Worm (Caenorhabditis elegans) whole organism, L2 larva: Measurements from ENCODE around the gene pqn-71.

ENCODE experiments used
- aly-2 ChIP-seq: fragments of 150-350 bp; optimal IDR thresholded peaks from 2 replicates; lab custom pipeline; 2014; ENCODE audit warnings: missing biosample characterization, missing genetic modification characterization
- ama-1 ChIP-seq: fragments of 150-350 bp; optimal IDR thresholded peaks from 2 replicates; lab custom pipeline; 2018; ENCODE audit warnings: inconsistent platforms
- egl-27 ChIP-seq: sonication (generic microtip); optimal IDR thresholded peaks from 3 replicates; lab custom pipeline; 2017; ENCODE audit warnings: missing biosample characterization, missing genetic modification reagents, missing genetic modification characterization
- elt-1 ChIP-seq: fragments of 150-350 bp; optimal IDR thresholded peaks from 2 replicates; lab custom pipeline; 2014; ENCODE audit warnings: missing biosample characterization, missing genetic modification characterization
- lin-11 ChIP-seq: fragments of 150-350 bp; sonication (generic microtip); optimal IDR thresholded peaks from 2 replicates; lab custom pipeline; 2014; ENCODE audit warnings: missing biosample characterization, missing genetic modification characterization, inconsistent platforms, mixed read lengths
- lin-13 ChIP-seq: fragments of 150-350 bp; optimal IDR thresholded peaks from 2 replicates; lab custom pipeline; 2014; ENCODE audit warnings: missing biosample characterization, missing genetic modification reagents, missing genetic modification characterization
- lin-39 ChIP-seq: fragments of 150-350 bp; optimal IDR thresholded peaks from 2 replicates; lab custom pipeline; 2014; ENCODE audit warnings: missing biosample characterization, missing genetic modification reagents, missing genetic modification characterization
- mdl-1 ChIP-seq, 2 experiments: fragments of 150-350 bp in 1 of 2; sonication (generic microtip) in 1 of 2; optimal IDR thresholded peaks; 2 replicates each; lab custom pipeline; 2017; ENCODE audit warnings: missing biosample characterization in 2 of 2, missing genetic modification characterization in 2 of 2
- nhr-11 ChIP-seq: fragments of 150-350 bp; optimal IDR thresholded peaks from 2 replicates; lab custom pipeline; 2014; ENCODE audit warnings: missing biosample characterization, missing genetic modification characterization
- nhr-77 ChIP-seq: fragments of 150-350 bp; optimal IDR thresholded peaks from 2 replicates; lab custom pipeline; 2014; ENCODE audit warnings: missing biosample characterization, missing genetic modification characterization
- skn-1 ChIP-seq: sonication (generic microtip); optimal IDR thresholded peaks from 2 replicates; lab custom pipeline; 2017; ENCODE audit warnings: missing biosample characterization, missing genetic modification characterization
- unc-39 ChIP-seq: fragments of 150-350 bp; optimal IDR thresholded peaks from 2 replicates; lab custom pipeline; 2014; ENCODE audit warnings: missing biosample characterization, missing genetic modification characterization
- zag-1 ChIP-seq: fragments of 150-350 bp; optimal IDR thresholded peaks from 2 replicates; lab custom pipeline; 2014; ENCODE audit warnings: missing biosample characterization, missing genetic modification characterization
- ztf-4 ChIP-seq: fragments of 150-350 bp; optimal IDR thresholded peaks from 2 replicates; lab custom pipeline; 2014; ENCODE audit warnings: missing biosample characterization, missing genetic modification characterization

DNA sequence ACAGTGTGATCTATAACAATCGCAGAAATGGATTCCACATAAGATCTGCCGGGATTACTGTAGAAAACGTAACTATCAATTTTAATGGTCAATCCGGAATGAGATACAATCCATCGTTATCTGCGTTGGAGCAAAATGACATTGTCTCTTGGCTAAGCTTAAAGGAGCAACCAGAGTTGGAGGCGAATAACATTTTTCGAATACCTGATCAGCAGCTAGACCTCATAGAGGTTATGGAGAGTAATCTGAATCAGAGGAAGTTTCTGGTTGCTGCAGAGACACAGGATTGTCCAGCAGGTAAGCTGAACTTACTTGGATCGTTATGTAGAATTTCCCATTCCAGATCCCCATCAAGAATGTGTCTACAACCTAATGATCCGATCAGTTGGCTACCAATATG lies 38.1 kb downstream of the pqn-71 start:
- TF ChIP-seq elt-1 (no peak), ztf-4 (no peak), nhr-77 (tag; lab: Kevin White, UChicago) (no peak), lin-39 (tag; lab: Kevin White, UChicago) (no peak), aly-2 (tag; lab: Kevin White, UChicago) (no peak), egl-27 (no peak), nhr-11 (tag; lab: Kevin White, UChicago) (no peak), skn-1 (no peak), unc-39 (tag; lab: Kevin White, UChicago) (no peak), ama-1 (lab: Kevin White, UChicago) (no peak), lin-13 (GFP tag; lab: Kevin White, UChicago) (no peak), lin-11 (no peak), zag-1 (tag; lab: Kevin White, UChicago) (no peak), mdl-1 (tag; optimal IDR thresholded peaks at IDR 0.05; lab: Kevin White, UChicago) (no peak)
